Worm (Caenorhabditis elegans): ENCODE data around the gene F38A6.5.

Gene F38A6.5

ce11 chrV:20731787-20732186, 41.8 kb downstream of the F38A6.5 start, which contains the start of gene srxa-1:
Gene srxa-1 (plus strand): TSS chrV:20732087.
- TF ChIP-seq W03F9.2 (tag; optimal IDR thresholded peaks at IDR 0.05) (no peak), dao-5 (tag; optimal IDR thresholded peaks at IDR 0.05) (no peak), him-1 (tag; optimal IDR thresholded peaks at IDR 0.05) (no peak)

ce11 chrV:20728763-20729350, 44.7 kb downstream of the F38A6.5 start, which contains the start of gene ipla-3:
Gene ipla-3 (minus strand): TSS chrV:20729272.
- TF ChIP-seq W03F9.2 (tag; optimal IDR thresholded peaks at IDR 0.05), result peak; percentile 44
- no peak for TF ChIP-seq him-1 (tag; optimal IDR thresholded peaks at IDR 0.05)
- TF ChIP-seq dao-5 (tag; optimal IDR thresholded peaks at IDR 0.05), result no peak

- no peak for TF ChIP-seq W03F9.2 (tag; optimal IDR thresholded peaks at IDR 0.05)
Observed at ce11 chrV:20727458-20727857, 46.1 kb downstream of the F38A6.5 start.

ce11 chrV:20722447-20722846, 51.1 kb downstream of the F38A6.5 start:
- TF ChIP-seq W03F9.2 (tag; optimal IDR thresholded peaks at IDR 0.05), result no peak
- no peak for TF ChIP-seq dao-5 (tag; optimal IDR thresholded peaks at IDR 0.05)
- TF ChIP-seq him-1 (tag; optimal IDR thresholded peaks at IDR 0.05), result no peak

Data from whole organism, L4/young adult.